Worm (Caenorhabditis elegans): ENCODE measurements around the gene nspb-9.

nspb-9 gene

DNA sequence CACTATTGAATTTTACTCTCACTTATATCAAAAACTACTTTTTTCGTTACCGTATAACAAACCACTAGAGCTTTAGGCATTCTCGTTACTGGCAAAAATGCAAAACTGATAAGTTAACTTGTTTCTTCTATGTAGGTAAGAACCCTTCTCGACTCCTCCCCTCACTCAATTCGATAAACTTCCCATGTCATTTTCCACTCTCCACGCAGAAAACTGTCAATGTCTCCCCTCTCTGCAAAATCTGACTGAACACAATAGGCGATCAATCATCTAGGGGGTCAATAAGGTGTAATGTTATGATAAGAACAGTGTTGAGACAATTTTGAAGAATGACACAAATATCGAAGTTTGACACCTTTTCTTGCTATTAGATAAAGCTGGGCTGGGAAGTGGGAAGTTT is 38.1 kb downstream of the nspb-9 start:
- TF ChIP-seq let-607 (tag; optimal IDR thresholded peaks at IDR 0.05) (no peak), lin-35 (GFP tag; optimal IDR thresholded peaks at IDR 0.05) (no peak), zim-3 (tag; optimal IDR thresholded peaks at IDR 0.05) (no peak), ztf-18 (tag; optimal IDR thresholded peaks at IDR 0.05) (no peak), dpl-1 (GFP tag; optimal IDR thresholded peaks at IDR 0.05) (no peak), dpff-1 (tag; optimal IDR thresholded peaks at IDR 0.05) (no peak), rec-8 (tag; optimal IDR thresholded peaks at IDR 0.05) (no peak)

DNA sequence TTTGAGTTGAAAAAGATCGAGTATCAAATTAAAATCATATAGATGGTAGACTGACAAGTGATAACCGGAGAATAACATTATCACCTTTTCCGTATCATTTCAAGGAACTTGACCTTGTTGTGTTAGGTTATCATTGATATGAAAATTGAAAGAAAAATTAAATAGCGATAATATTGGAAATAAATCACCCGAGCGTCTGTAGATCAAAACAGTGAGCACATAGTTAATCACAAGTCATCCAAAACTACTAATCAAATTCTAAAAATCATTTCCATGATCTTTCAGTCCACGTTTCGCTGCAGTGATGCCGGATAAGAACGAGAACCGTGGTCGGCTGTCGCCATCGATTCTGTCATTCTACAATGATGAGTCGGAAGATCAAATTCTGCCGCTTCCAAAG is 39.1 kb downstream of the nspb-9 start:
- no peak for TF ChIP-seq rpc-1 (optimal IDR thresholded peaks at IDR 0.05)
- TF ChIP-seq rpc-1 (tag; optimal IDR thresholded peaks at IDR 0.05), result no peak
- TF ChIP-seq madf-10 (tag; optimal IDR thresholded peaks at IDR 0.05), result no peak
- TF ChIP-seq ceh-91 (GFP tag; IDR thresholded peaks at IDR 0.05), result no peak
- TF ChIP-seq lin-40 (tag; optimal IDR thresholded peaks at IDR 0.05), result no peak
- no peak for TF ChIP-seq madf-8 (GFP tag; conservative IDR thresholded peaks at IDR 0.05)
- TF ChIP-seq F39B2.1 (GFP tag; IDR thresholded peaks at IDR 0.05), result no peak
- TF ChIP-seq sdz-38 (tag; optimal IDR thresholded peaks at IDR 0.05), result no peak
- TF ChIP-seq ztf-3 (GFP tag; optimal IDR thresholded peaks at IDR 0.05), result no peak
- TF ChIP-seq ceh-79 (tag; optimal IDR thresholded peaks at IDR 0.05), result no peak
- no peak for TF ChIP-seq rec-8 (tag; optimal IDR thresholded peaks at IDR 0.05)
- TF ChIP-seq B0035.1 (tag; optimal IDR thresholded peaks at IDR 0.05), result no peak
- no peak for TF ChIP-seq Y53F4B.3 (GFP tag; IDR thresholded peaks at IDR 0.05)
- TF ChIP-seq him-1 (tag; optimal IDR thresholded peaks at IDR 0.05), result no peak
- TF ChIP-seq B0019.2 (GFP tag; conservative IDR thresholded peaks at IDR 0.05), result no peak
- no peak for TF ChIP-seq gei-17 (GFP tag; optimal IDR thresholded peaks at IDR 0.05)
- TF ChIP-seq mes-4 (tag; optimal IDR thresholded peaks at IDR 0.05), result no peak
- TF ChIP-seq fkh-3 (tag; optimal IDR thresholded peaks at IDR 0.05), result no peak
- TF ChIP-seq nhr-120 (GFP tag; IDR thresholded peaks at IDR 0.05), result no peak
- no peak for TF ChIP-seq madf-3 (GFP tag; IDR thresholded peaks at IDR 0.05)
- no peak for TF ChIP-seq F57A8.1 (GFP tag; optimal IDR thresholded peaks at IDR 0.05)

DNA sequence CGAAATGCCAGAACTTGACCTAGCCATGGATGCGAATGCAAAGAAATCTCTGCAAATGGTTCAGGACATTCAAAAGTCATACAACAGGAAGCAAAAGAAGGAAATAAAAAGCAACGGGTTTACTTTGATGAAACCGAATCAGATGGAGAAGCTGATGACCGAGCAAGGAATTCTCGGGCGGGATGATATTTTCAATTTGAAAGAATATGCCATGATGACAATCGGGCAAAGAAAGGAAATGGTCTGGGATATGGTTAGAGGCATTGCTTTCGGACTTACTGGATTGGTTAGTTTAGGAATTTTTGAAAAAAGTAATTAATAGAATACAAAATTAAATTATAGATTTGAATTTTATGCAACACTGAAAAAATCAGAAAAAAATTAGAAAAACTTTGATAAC is 40.1 kb downstream of the nspb-9 start:
- TF ChIP-seq B0261.1 (tag; optimal IDR thresholded peaks at IDR 0.05) (no peak), ceh-40 (GFP tag; IDR thresholded peaks at IDR 0.05) (no peak), F57C9.4 (tag; optimal IDR thresholded peaks at IDR 0.05) (no peak), nfya-2 (GFP tag; IDR thresholded peaks at IDR 0.05) (no peak), zfh-2 (GFP tag; conservative IDR thresholded peaks at IDR 0.05) (no peak)

DNA sequence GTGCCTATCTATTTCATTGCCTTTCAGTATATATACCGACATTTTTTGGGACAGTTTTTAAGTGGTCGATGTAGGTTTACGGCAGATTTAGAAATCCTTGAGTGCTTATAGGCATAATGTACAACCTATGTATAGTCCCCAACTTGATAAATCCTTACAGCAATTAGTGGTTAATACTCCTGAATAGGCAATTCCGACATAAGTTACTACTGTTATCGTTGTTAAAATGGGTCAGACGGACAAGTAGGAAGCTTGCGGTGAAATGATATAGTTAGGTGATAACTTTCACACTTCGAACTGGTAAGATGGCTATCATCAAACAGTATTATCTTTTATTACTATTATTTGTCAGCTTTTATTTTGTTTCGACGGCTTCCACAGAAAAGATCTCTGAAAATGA is 42.1 kb downstream of the nspb-9 start, which contains the start of gene mltn-10:
TSS of gene mltn-10 (plus strand) at position 301 of the 400 bp plus-strand sequence.
- TF ChIP-seq lin-40 (tag; optimal IDR thresholded peaks at IDR 0.05) (no peak), zfh-2 (GFP tag; conservative IDR thresholded peaks at IDR 0.05) (no peak), chd-7 (tag; optimal IDR thresholded peaks at IDR 0.05) (no peak)

DNA sequence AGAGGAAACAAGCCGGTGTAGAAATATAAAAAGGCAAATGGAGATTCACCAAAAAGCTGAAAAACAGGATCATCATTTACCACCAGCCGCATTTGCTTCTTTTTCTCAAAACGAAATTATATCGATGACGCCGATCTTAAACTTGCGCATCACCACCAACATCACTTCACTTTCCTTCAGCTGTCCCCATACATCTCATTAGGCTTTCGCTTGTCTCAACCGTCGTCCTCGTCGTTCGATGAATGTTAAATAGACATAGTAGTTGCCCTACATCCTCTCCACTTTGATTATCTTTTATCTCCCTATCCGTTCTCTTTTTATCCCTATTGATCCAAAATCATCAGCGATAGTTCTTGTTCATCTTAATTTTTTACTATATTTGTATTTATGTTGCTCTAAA is 46.2 kb downstream of the nspb-9 start:
- TF ChIP-seq madf-3 (GFP tag; IDR thresholded peaks at IDR 0.05) (no peak), atf-7 (tag; optimal IDR thresholded peaks at IDR 0.05) (no peak), madf-10 (tag; optimal IDR thresholded peaks at IDR 0.05) (no peak), nfya-2 (GFP tag; IDR thresholded peaks at IDR 0.05) (no peak), ztf-6 (GFP tag; IDR thresholded peaks at IDR 0.05) (no peak), fkh-3 (tag; optimal IDR thresholded peaks at IDR 0.05) (no peak), snpc-1.3 (tag; optimal IDR thresholded peaks at IDR 0.05; ENCODE audit: insufficient read depth) (no peak), snpc-1.1 (tag; optimal IDR thresholded peaks at IDR 0.05; ENCODE audit: insufficient read depth) (no peak), attf-6 (GFP tag; IDR thresholded peaks at IDR 0.05) (no peak), sea-2 (GFP tag; IDR thresholded peaks at IDR 0.05) (no peak), ccch-3 (GFP tag; optimal IDR thresholded peaks at IDR 0.05) (no peak), F10E7.11 (tag; optimal IDR thresholded peaks at IDR 0.05) (no peak), ztf-25 (GFP tag; IDR thresholded peaks at IDR 0.05) (no peak), chd-7 (tag; optimal IDR thresholded peaks at IDR 0.05) (no peak), akir-1 (GFP tag; optimal IDR thresholded peaks at IDR 0.05) (no peak), Y56A3A.18 (GFP tag; IDR thresholded peaks at IDR 0.05) (no peak)

Data from whole organism, young adult.